Fruit fly (Drosophila melanogaster) whole organism, embryonic: ENCODE data around the gene CG43163.

ENCODE experiments used
- ATbp ChIP-seq: fragments of 200-800 bp; sonication (Bioruptor generic); optimal IDR thresholded peaks from 2 replicates; lab custom pipeline; 2017; ENCODE audit warnings: missing biosample characterization, mild to moderate bottlenecking, missing genetic modification characterization, missing genetic modification reagents
- C15 ChIP-seq: fragments of 200-800 bp; sonication (Bioruptor generic); IDR thresholded peaks from 3 replicates; pipeline ENCODE4 v1.3.6; 2022; ENCODE audit warnings: missing biosample characterization, missing genetic modification characterization
- CG10565 ChIP-seq: fragments of 200-800 bp; sonication (Bioruptor generic); optimal IDR thresholded peaks from 3 replicates; lab custom pipeline; 2016; ENCODE audit warnings: missing biosample characterization, mild to moderate bottlenecking, missing genetic modification characterization
- CG11695 ChIP-seq: fragments of 200-800 bp; sonication (Bioruptor generic); IDR thresholded peaks from 3 replicates; pipeline ENCODE4 v1.3.6; 2022; ENCODE audit warnings: missing biosample characterization, missing genetic modification characterization
- CG12104 ChIP-seq: fragments of 200-800 bp; sonication (Bioruptor generic); optimal IDR thresholded peaks from 3 replicates; lab custom pipeline; 2016; ENCODE audit warnings: missing biosample characterization, missing genetic modification characterization
- CG12299 ChIP-seq: fragments of 200-800 bp; sonication (Bioruptor generic); optimal IDR thresholded peaks from 2 replicates; lab custom pipeline; 2018; ENCODE audit warnings: missing biosample characterization, mild to moderate bottlenecking, missing genetic modification characterization
- CG12942 ChIP-seq: fragments of 200-800 bp; sonication (Bioruptor generic); optimal IDR thresholded peaks from 3 replicates; lab custom pipeline; 2016; ENCODE audit warnings: missing biosample characterization, missing genetic modification characterization
- CG14710 ChIP-seq: fragments of 200-800 bp; sonication (Bioruptor generic); optimal IDR thresholded peaks from 3 replicates; lab custom pipeline; 2019; ENCODE audit warnings: missing biosample characterization, mild to moderate bottlenecking, missing genetic modification characterization, moderate library complexity
- CG15601 ChIP-seq: fragments of 200-800 bp; sonication (Bioruptor generic); optimal IDR thresholded peaks from 3 replicates; lab custom pipeline; 2019; ENCODE audit warnings: missing biosample characterization, mild to moderate bottlenecking, missing genetic modification characterization, moderate library complexity
- CG16813 ChIP-seq: fragments of 200-800 bp; sonication (Bioruptor generic); IDR thresholded peaks from 3 replicates; pipeline ENCODE4 v1.3.6; 2022; ENCODE audit warnings: missing biosample characterization, missing genetic modification characterization; ENCODE audit not compliant: partially characterized antibody
- CG18476 ChIP-seq: fragments of 200-800 bp; sonication (Bioruptor generic); optimal IDR thresholded peaks from 2 replicates; lab custom pipeline; 2016; ENCODE audit warnings: missing biosample characterization, mild to moderate bottlenecking, missing genetic modification characterization
- CG32532 ChIP-seq: fragments of 200-800 bp; sonication (Bioruptor generic); IDR thresholded peaks from 2 replicates; pipeline ENCODE4 v1.3.6; 2022; ENCODE audit warnings: missing biosample characterization, missing genetic modification characterization
- CG3281 ChIP-seq: fragments of 200-800 bp; sonication (Bioruptor generic); optimal IDR thresholded peaks from 3 replicates; lab custom pipeline; 2017; ENCODE audit warnings: missing biosample characterization, mild to moderate bottlenecking, missing genetic modification characterization
- CG4328 ChIP-seq: fragments of 200-800 bp; sonication (Bioruptor generic); optimal IDR thresholded peaks from 3 replicates; lab custom pipeline; 2017; ENCODE audit warnings: missing biosample characterization, missing genetic modification reagents, missing genetic modification characterization
- CG7357 ChIP-seq: fragments of 200-800 bp; sonication (Bioruptor generic); IDR thresholded peaks from 3 replicates; pipeline ENCODE4 v1.3.6; 2022; ENCODE audit warnings: missing biosample characterization, missing genetic modification characterization
- CG7372 ChIP-seq: fragments of 200-800 bp; sonication (Bioruptor generic); IDR thresholded peaks from 2 replicates; pipeline ENCODE4 v1.3.6; 2022; ENCODE audit warnings: missing biosample characterization, missing genetic modification characterization
- CG8290 ChIP-seq, 3 experiments: fragments of 200-800 bp; sonication (Bioruptor generic); optimal IDR thresholded peaks; 2 replicates each; lab custom pipeline; 2016 to 2019; ENCODE audit warnings: missing biosample characterization in 3 of 3, missing genetic modification characterization in 3 of 3, mild to moderate bottlenecking in 2 of 3, moderate library complexity in 1 of 3
- E2f1 ChIP-seq: fragments of 200-800 bp; sonication (Bioruptor generic); IDR thresholded peaks from 2 replicates; pipeline ENCODE4 v1.3.6; 2022; ENCODE audit warnings: missing biosample characterization, missing genetic modification characterization
- E2f2 ChIP-seq: fragments of 200-800 bp; sonication (Bioruptor generic); IDR thresholded peaks from 2 replicates; pipeline ENCODE4 v1.3.6; 2022; ENCODE audit warnings: missing biosample characterization, missing genetic modification characterization
- H15 ChIP-seq: fragments of 200-800 bp; sonication (Bioruptor generic); IDR thresholded peaks from 3 replicates; pipeline ENCODE4 v1.3.6; 2022; ENCODE audit warnings: missing biosample characterization, missing genetic modification characterization
- HLH3B ChIP-seq: fragments of 200-800 bp; sonication (Bioruptor generic); IDR thresholded peaks from 2 replicates; pipeline ENCODE4 v1.3.6; 2022; ENCODE audit warnings: missing biosample characterization, missing genetic modification characterization
- Lhr ChIP-seq: fragments of 200-800 bp; sonication (Bioruptor generic); optimal IDR thresholded peaks from 3 replicates; lab custom pipeline; 2017; ENCODE audit warnings: mild to moderate bottlenecking, missing biosample characterization, missing genetic modification reagents, missing genetic modification characterization
- Med ChIP-seq: fragments of 200-800 bp; sonication (Bioruptor generic); peaks from one replicate; lab custom pipeline; 2016; ENCODE audit warnings: missing biosample characterization, missing genetic modification characterization, mild to moderate bottlenecking, inconsistent platforms, moderate library complexity
- NK7.1 ChIP-seq: fragments of 200-800 bp; sonication (Bioruptor generic); optimal IDR thresholded peaks from 3 replicates; lab custom pipeline; 2016; ENCODE audit warnings: missing biosample characterization, missing genetic modification characterization
- PHDP ChIP-seq: fragments of 200-800 bp; sonication (Bioruptor generic); optimal IDR thresholded peaks from 3 replicates; lab custom pipeline; 2018; ENCODE audit warnings: missing biosample characterization, mild to moderate bottlenecking, missing genetic modification characterization, moderate library complexity
- Sin3A ChIP-seq: fragments of >200 bp; optimal IDR thresholded peaks from 2 replicates; lab custom pipeline; 2018
- Trl ChIP-seq, 3 experiments: fragments of >200 bp in 2 of 3; fragments of 200-800 bp in 1 of 3; sonication (Bioruptor generic) in 1 of 3; optimal IDR thresholded peaks; 2 replicates in 1 of 3; 3 replicates in 2 of 3; lab custom pipeline; 2016 to 2017; ENCODE audit warnings: missing biosample characterization in 1 of 3, missing genetic modification characterization in 1 of 3
- ara ChIP-seq: fragments of 200-800 bp; sonication (Bioruptor generic); IDR thresholded peaks from 2 replicates; pipeline ENCODE4 v1.3.6; 2022; ENCODE audit warnings: missing biosample characterization, missing genetic modification characterization
- bowl ChIP-seq: fragments of 200-800 bp; sonication (Bioruptor generic); IDR thresholded peaks from 2 replicates; pipeline ENCODE4 v1.3.6; 2022; ENCODE audit warnings: missing biosample characterization, missing genetic modification characterization
- gcm ChIP-seq: fragments of 200-800 bp; sonication (Bioruptor generic); optimal IDR thresholded peaks from 2 replicates; lab custom pipeline; 2019; ENCODE audit warnings: missing biosample characterization, mild to moderate bottlenecking, missing genetic modification characterization, moderate library complexity
- gsb ChIP-seq: fragments of 200-800 bp; sonication (Bioruptor generic); IDR thresholded peaks from 2 replicates; pipeline ENCODE4 v1.3.6; 2022; ENCODE audit warnings: missing biosample characterization, missing genetic modification characterization
- gsb-n ChIP-seq: fragments of 200-800 bp; sonication (Bioruptor generic); optimal IDR thresholded peaks from 3 replicates; lab custom pipeline; 2018; ENCODE audit warnings: missing biosample characterization, mild to moderate bottlenecking, missing genetic modification characterization
- jing ChIP-seq: fragments of 200-800 bp; sonication (Bioruptor generic); optimal IDR thresholded peaks from 2 replicates; lab custom pipeline; 2018; ENCODE audit warnings: missing biosample characterization, mild to moderate bottlenecking, missing genetic modification characterization
- klu ChIP-seq: fragments of 200-800 bp; sonication (Bioruptor generic); IDR thresholded peaks from 2 replicates; pipeline ENCODE4 v1.3.6; 2022; ENCODE audit warnings: missing biosample characterization, missing genetic modification characterization
- lov ChIP-seq, 2 experiments: fragments of 200-800 bp in 1 of 2; fragments of >200 bp in 1 of 2; sonication (Bioruptor generic) in 1 of 2; IDR thresholded peaks in 1 of 2; optimal IDR thresholded peaks in 1 of 2; 2 replicates in 1 of 2; 3 replicates in 1 of 2; pipeline versions ENCODE4 v1.3.6 to Lab custom; 2017 to 2022; ENCODE audit warnings: missing biosample characterization in 1 of 2, missing genetic modification characterization in 1 of 2
- nerfin-2 ChIP-seq: fragments of 200-800 bp; sonication (Bioruptor generic); IDR thresholded peaks from 2 replicates; pipeline ENCODE4 v1.3.6; 2022; ENCODE audit warnings: missing biosample characterization, missing genetic modification characterization; ENCODE audit not compliant: partially characterized antibody
- org-1 ChIP-seq: fragments of 200-800 bp; sonication (Bioruptor generic); optimal IDR thresholded peaks from 2 replicates; lab custom pipeline; 2017; ENCODE audit warnings: missing biosample characterization, missing genetic modification characterization
- pan ChIP-seq, 4 experiments: fragments of >200 bp in 3 of 4; fragments of 200-800 bp in 1 of 4; sonication (Bioruptor generic) in 1 of 4; optimal IDR thresholded peaks in 3 of 4; IDR thresholded peaks in 1 of 4; 2 replicates each; pipeline versions ENCODE4 v1.3.6 to Lab custom; 2017 to 2022; ENCODE audit warnings: missing biosample characterization in 2 of 4, missing genetic modification characterization in 2 of 4, mixed read lengths in 1 of 4
- psq ChIP-seq: fragments of 200-800 bp; sonication (Bioruptor generic); optimal IDR thresholded peaks from 2 replicates; lab custom pipeline; 2017; ENCODE audit warnings: missing biosample characterization, missing genetic modification characterization
- pzg ChIP-seq: fragments of 200-800 bp; sonication (Bioruptor generic); optimal IDR thresholded peaks from 3 replicates; lab custom pipeline; 2018; ENCODE audit warnings: missing biosample characterization, mild to moderate bottlenecking, missing genetic modification characterization, moderate library complexity
- row ChIP-seq: fragments of 200-800 bp; sonication (Bioruptor generic); IDR thresholded peaks from 3 replicates; pipeline ENCODE4 v1.3.6; 2022; ENCODE audit warnings: missing biosample characterization, missing genetic modification characterization
- sim ChIP-seq: fragments of 200-800 bp; sonication (Bioruptor generic); IDR thresholded peaks from 2 replicates; pipeline ENCODE4 v1.3.6; 2022; ENCODE audit warnings: missing biosample characterization, missing genetic modification characterization
- slp2 ChIP-seq: fragments of 200-800 bp; sonication (Bioruptor generic); optimal IDR thresholded peaks from 2 replicates; lab custom pipeline; 2016; ENCODE audit warnings: missing biosample characterization, missing genetic modification characterization
- tup ChIP-seq: fragments of 200-800 bp; sonication (Bioruptor generic); optimal IDR thresholded peaks from 2 replicates; lab custom pipeline; 2016; ENCODE audit warnings: missing biosample characterization, mild to moderate bottlenecking, missing genetic modification characterization, moderate library complexity
- zf30C ChIP-seq: fragments of 200-800 bp; sonication (Bioruptor generic); optimal IDR thresholded peaks from 3 replicates; lab custom pipeline; 2018; ENCODE audit warnings: missing biosample characterization, mild to moderate bottlenecking, missing genetic modification characterization

CG43163 gene

dm6 chr3L:8550836-8551235 is 43.9 kb upstream of the CG43163 start (continued):
- TF ChIP-seq gsb (GFP tag; lab: Robert Waterston, UW): 0 out of 2 replicates have a peak, but pooled peaks have one; percentile 15
- no peak for TF ChIP-seq nerfin-2 (GFP tag; lab: Robert Waterston, UW)
- TF ChIP-seq CG12942: no peak
- TF ChIP-seq CG32532 (GFP tag; lab: Robert Waterston, UW): 0 out of 2 replicates have a peak, but pooled peaks have one; percentile 20

- TF ChIP-seq row (peak; percentile 67), zf30C (GFP tag; lab: Kevin White, UChicago) (peak; percentile 79), CG12104 (GFP tag; lab: Kevin White, UChicago) (peak; percentile 44), Sin3A (no peak), PHDP (tag; lab: Kevin White, UChicago) (peak; percentile 55), tup (GFP tag; lab: Kevin White, UChicago) (peak; percentile 1), gcm (peak; percentile 62), CG8290 (GFP tag; optimal IDR thresholded peaks at IDR 0.05; lab: Kevin White, UChicago) (peak; percentile 18), CG8290 (tag; optimal IDR thresholded peaks at IDR 0.05; lab: Kevin White, UChicago) (peak in 1 of 2 experiments; percentile 37), NK7.1 (GFP tag; lab: Kevin White, UChicago) (no peak), E2f2 (GFP tag; lab: Robert Waterston, UW) (peak; percentile 12; the same call in 1 of the 2 replicates), bowl (GFP tag; lab: Robert Waterston, UW) (no peak), CG7372 (GFP tag; lab: Robert Waterston, UW) (no peak), slp2 (peak; percentile 26), E2f1 (GFP tag; lab: Robert Waterston, UW) (peak; percentile 26; the same call in 1 of the 2 replicates), pan (optimal IDR thresholded peaks at IDR 0.05; lab: Kevin White, UChicago) (no peak), pan (GFP tag; optimal IDR thresholded peaks at IDR 0.05 in 1 of 2, IDR thresholded peaks at IDR 0.05 in 1 of 2) (peak in 1 of 2 experiments; percentile 38), gsb-n (tag; lab: Kevin White, UChicago) (peak; percentile 60), C15 (no peak), CG15601 (tag; lab: Kevin White, UChicago) (peak; percentile 71), psq (GFP tag; lab: Kevin White, UChicago) (no peak), HLH3B (no peak), Trl (optimal IDR thresholded peaks at IDR 0.05; lab: Kevin White, UChicago) (no peak), Trl (GFP tag; optimal IDR thresholded peaks at IDR 0.05; lab: Kevin White, UChicago) (peak; percentile 56), lov (optimal IDR thresholded peaks at IDR 0.05; lab: Kevin White, UChicago) (no peak), lov (GFP tag; IDR thresholded peaks at IDR 0.05; lab: Robert Waterston, UW) (0 out of 3 replicates have a peak, but pooled peaks have one; percentile 45), Med (GFP tag; lab: Kevin White, UChicago) (peak; percentile 93), klu (no peak; the same call in 1 of the 2 replicates), ATbp (GFP tag; lab: Kevin White, UChicago) (peak; percentile 70), sim (GFP tag; lab: Robert Waterston, UW) (peak; percentile 37; the same call in 1 of the 2 replicates), CG14710 (peak; percentile 69), CG18476 (GFP tag; lab: Kevin White, UChicago) (peak; percentile 26), CG3281 (peak; percentile 9), H15 (0 out of 3 replicates have a peak, but pooled peaks have one; percentile 18), CG16813 (GFP tag; lab: Robert Waterston, UW) (no peak), Lhr (GFP tag; lab: Kevin White, UChicago) (peak; percentile 11), org-1 (peak; percentile 50), CG10565 (GFP tag; lab: Kevin White, UChicago) (no peak), CG7357 (GFP tag; lab: Robert Waterston, UW) (no peak), CG11695 (GFP tag; lab: Robert Waterston, UW) (peak; percentile 53; the same call in 2 of the 3 replicates), pzg (GFP tag; lab: Kevin White, UChicago) (no peak), CG12299 (peak; percentile 49), jing (GFP tag; lab: Kevin White, UChicago) (peak; percentile 32), ara (GFP tag; lab: Robert Waterston, UW) (peak; percentile 18; the same call in 1 of the 2 replicates), CG4328 (GFP tag; lab: Kevin White, UChicago) (peak; percentile 44)
Measured at dm6 chr3L:8549183-8549890, 42.4 kb upstream of the CG43163 start.
